Worm (Caenorhabditis elegans) whole organism, L1 larva: Measurements from ENCODE around the gene M04D8.4.

Experiments used
- ceh-82 ChIP-seq, 3 experiments: fragments of 150-350 bp in 1 of 3; sonication (generic microtip) in 2 of 3; optimal IDR thresholded peaks; 2 replicates each; lab custom pipeline; 2014 to 2017; ENCODE audit warnings: missing biosample characterization in 3 of 3, missing genetic modification characterization in 3 of 3
- lin-15B ChIP-seq: fragments of 150-350 bp; sonication (generic microtip); optimal IDR thresholded peaks from 3 replicates; lab custom pipeline; 2014; ENCODE audit warnings: missing biosample characterization, missing genetic modification characterization
- mep-1 ChIP-seq: fragments of 150-350 bp; optimal IDR thresholded peaks from 2 replicates; lab custom pipeline; 2014; ENCODE audit warnings: missing biosample characterization, missing genetic modification characterization
- nhr-76 ChIP-seq: sonication (generic microtip); optimal IDR thresholded peaks from 2 replicates; lab custom pipeline; 2017; ENCODE audit warnings: missing biosample characterization, missing genetic modification characterization
- pag-3 ChIP-seq: sonication (generic microtip); optimal IDR thresholded peaks from 2 replicates; lab custom pipeline; 2017; ENCODE audit warnings: missing genetic modification characterization, mild to moderate bottlenecking, missing compliant biosample characterization, antibody characterized with exemption, borderline replicate concordance; ENCODE audit not compliant: insufficient read depth
- skn-1 ChIP-seq: fragments of 150-350 bp; optimal IDR thresholded peaks from 2 replicates; lab custom pipeline; 2014; ENCODE audit warnings: missing biosample characterization, missing genetic modification characterization
- tbx-2 ChIP-seq: sonication (generic microtip); optimal IDR thresholded peaks from 2 replicates; lab custom pipeline; 2016; ENCODE audit warnings: missing genetic modification characterization, missing compliant biosample characterization

ce11 chrIII:9982119-9982642 lies 48.3 kb downstream of the M04D8.4 start:
- TF ChIP-seq skn-1 (tag; lab: Kevin White, UChicago) (no peak), nhr-76 (tag; lab: Kevin White, UChicago) (no peak), mep-1 (no peak), pag-3 (tag; lab: Kevin White, UChicago) (no peak), lin-15B (tag; lab: Kevin White, UChicago) (no peak), ceh-82 (tag; optimal IDR thresholded peaks at IDR 0.05; lab: Kevin White, UChicago) (no peak), tbx-2 (tag; lab: Kevin White, UChicago) (no peak)
